Worm (Caenorhabditis elegans): ENCODE data around the gene F41F3.8.

- TF ChIP-seq fkh-10 (GFP tag; optimal IDR thresholded peaks at IDR 0.05), result no peak
- TF ChIP-seq unc-130 (tag; optimal IDR thresholded peaks at IDR 0.05), result no peak
- no peak for TF ChIP-seq unc-86 (tag; optimal IDR thresholded peaks at IDR 0.05)
- no peak for TF ChIP-seq skn-1 (tag; optimal IDR thresholded peaks at IDR 0.05)
- no peak for TF ChIP-seq snu-23 (GFP tag; optimal IDR thresholded peaks at IDR 0.05)
- TF ChIP-seq ztf-11 (tag; optimal IDR thresholded peaks at IDR 0.05), result no peak
- no peak for TF ChIP-seq lin-13 (GFP tag; optimal IDR thresholded peaks at IDR 0.05)
- TF ChIP-seq nhr-28 (tag; optimal IDR thresholded peaks at IDR 0.05), result no peak
These were observed 31.4 kb upstream of the F41F3.8 start, which contains the start of gene sumv-2 for ce11 chrV:4617260-4617659.
